Worm (Caenorhabditis elegans) whole organism, L4 larva: ENCODE measurements around the gene C01G10.7.

Source experiments
- R02D3.7 ChIP-seq: fragments of 150-350 bp; sonication (generic microtip); optimal IDR thresholded peaks from 3 replicates; lab custom pipeline; 2014; ENCODE audit warnings: missing biosample characterization, missing genetic modification characterization
- ZK546.5 ChIP-seq, 2 experiments: sonication (generic microtip); optimal IDR thresholded peaks; 2 replicates each; lab custom pipeline; 2017; ENCODE audit warnings: missing biosample characterization in 2 of 2, missing genetic modification characterization in 2 of 2
- ceh-28 ChIP-seq: fragments of 150-350 bp; optimal IDR thresholded peaks from 2 replicates; lab custom pipeline; 2014; ENCODE audit warnings: missing biosample characterization, missing genetic modification reagents, missing genetic modification characterization
- ceh-82 ChIP-seq: sonication (generic microtip); optimal IDR thresholded peaks from 2 replicates; lab custom pipeline; 2017; ENCODE audit warnings: missing biosample characterization, missing genetic modification characterization
- egl-43 ChIP-seq: fragments of 200-800 bp; sonication (Bioruptor generic); IDR thresholded peaks from 2 replicates; pipeline ENCODE4 v1.3.6; 2022; ENCODE audit warnings: missing genetic modification reagents, missing genetic modification characterization, missing compliant biosample characterization
- lin-39 ChIP-seq: fragments of 150-350 bp; optimal IDR thresholded peaks from 2 replicates; lab custom pipeline; 2014; ENCODE audit warnings: missing biosample characterization, missing genetic modification reagents, missing genetic modification characterization
- nhr-102 ChIP-seq: sonication (generic microtip); optimal IDR thresholded peaks from 2 replicates; lab custom pipeline; 2016; ENCODE audit warnings: mild to moderate bottlenecking, missing genetic modification characterization, moderate library complexity, missing compliant biosample characterization
- nhr-11 ChIP-seq: fragments of 150-350 bp; optimal IDR thresholded peaks from 2 replicates; lab custom pipeline; 2014; ENCODE audit warnings: missing biosample characterization, missing genetic modification characterization
- nhr-237 ChIP-seq: sonication (generic microtip); optimal IDR thresholded peaks from 2 replicates; lab custom pipeline; 2017; ENCODE audit warnings: missing biosample characterization, missing genetic modification characterization
- set-16 ChIP-seq: fragments of 200-800 bp; sonication (Bioruptor generic); IDR thresholded peaks from 2 replicates; pipeline ENCODE4 v1.3.6; 2022; ENCODE audit warnings: missing genetic modification reagents, missing genetic modification characterization, missing compliant biosample characterization
- snpc-4 ChIP-seq: fragments of 150-350 bp; optimal IDR thresholded peaks from 2 replicates; lab custom pipeline; 2014; ENCODE audit warnings: missing biosample characterization, missing genetic modification characterization
- unc-130 ChIP-seq: sonication (generic microtip); optimal IDR thresholded peaks from 2 replicates; lab custom pipeline; 2016; ENCODE audit warnings: missing genetic modification reagents, missing genetic modification characterization, missing compliant biosample characterization

DNA sequence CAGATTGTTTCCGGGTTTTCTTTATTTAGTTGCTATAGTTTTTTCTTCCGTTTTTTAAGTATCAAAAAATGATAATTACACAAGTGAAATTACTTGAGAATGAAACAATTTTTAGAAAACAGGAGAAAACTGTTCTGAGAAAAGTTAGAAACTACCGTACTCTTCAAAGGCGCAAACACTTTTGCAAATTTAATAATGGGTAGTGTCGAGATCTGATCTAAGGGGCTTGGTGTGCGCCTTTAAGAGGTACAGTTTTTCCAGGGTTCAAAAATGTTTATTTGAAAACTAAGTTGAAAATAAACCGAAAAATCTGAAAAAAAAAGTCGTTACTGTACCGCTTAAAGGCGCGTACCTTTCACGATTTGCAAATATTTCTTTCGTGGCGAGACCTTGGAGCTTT, 25.0 kb upstream of the C01G10.7 start:
- TF ChIP-seq unc-130 (no peak), nhr-237 (tag; lab: Kevin White, UChicago) (no peak), R02D3.7 (tag; lab: Kevin White, UChicago) (no peak), ceh-82 (tag; lab: Kevin White, UChicago) (no peak), nhr-11 (no peak), snpc-4 (tag; lab: Kevin White, UChicago) (no peak), ceh-28 (no peak), set-16 (GFP tag; lab: Robert Waterston, UW) (no peak), ZK546.5 (tag; optimal IDR thresholded peaks at IDR 0.05; lab: Kevin White, UChicago) (no peak), egl-43 (GFP tag; lab: Robert Waterston, UW) (no peak), nhr-102 (tag; lab: Kevin White, UChicago) (no peak), lin-39 (no peak)
